Worm (Caenorhabditis elegans) whole organism, L4 larva: ENCODE data around the gene fbxc-30.
A peak's percentile ranks its signal among the peaks of the same experiment; 100 is the strongest.
"Not testable (repeated sequence)": the region's sequence is repeated elsewhere in the genome, so short reads cannot be mapped to it uniquely, and the experiment has no call there.

Experiments
- ceh-20 ChIP-seq: fragments of 200-800 bp; sonication (Bioruptor generic); IDR thresholded peaks from 2 replicates; pipeline ENCODE4 v1.3.6; 2022; ENCODE audit warnings: missing genetic modification reagents, missing genetic modification characterization, missing compliant biosample characterization
- lin-13 ChIP-seq: fragments of 150-350 bp; optimal IDR thresholded peaks from 2 replicates; lab custom pipeline; 2014; ENCODE audit warnings: missing biosample characterization, missing genetic modification reagents, missing genetic modification characterization
- lir-3 ChIP-seq: sonication (generic microtip); optimal IDR thresholded peaks from 2 replicates; lab custom pipeline; 2016; ENCODE audit warnings: mild to moderate bottlenecking, missing genetic modification characterization, missing compliant biosample characterization
- nhr-28 ChIP-seq: fragments of 150-350 bp; optimal IDR thresholded peaks from 2 replicates; lab custom pipeline; 2014; ENCODE audit warnings: missing biosample characterization, missing genetic modification characterization
- pqm-1 ChIP-seq: sonication (generic microtip); optimal IDR thresholded peaks from 2 replicates; lab custom pipeline; 2017; ENCODE audit warnings: missing biosample characterization, missing genetic modification characterization
- zip-2 ChIP-seq: fragments of 150-350 bp; optimal IDR thresholded peaks from 2 replicates; lab custom pipeline; 2014; ENCODE audit warnings: missing biosample characterization, missing genetic modification characterization

ce11 chrII:954626-955025, 37.2 kb downstream of the fbxc-30 start, which contains the start of gene fbxc-7:
- TF ChIP-seq pqm-1 (tag; lab: Kevin White, UChicago); lir-3 (tag; lab: Kevin White, UChicago); zip-2 (tag; lab: Kevin White, UChicago); lin-13; ceh-20 (GFP tag; lab: Robert Waterston, UW): not testable (repeated sequence)
- TF ChIP-seq nhr-28 (tag; lab: Kevin White, UChicago): peak; percentile 29
